Fruit fly (Drosophila melanogaster): ENCODE data around the gene Cyp4ac1.

Cyp4ac1 gene

DNA sequence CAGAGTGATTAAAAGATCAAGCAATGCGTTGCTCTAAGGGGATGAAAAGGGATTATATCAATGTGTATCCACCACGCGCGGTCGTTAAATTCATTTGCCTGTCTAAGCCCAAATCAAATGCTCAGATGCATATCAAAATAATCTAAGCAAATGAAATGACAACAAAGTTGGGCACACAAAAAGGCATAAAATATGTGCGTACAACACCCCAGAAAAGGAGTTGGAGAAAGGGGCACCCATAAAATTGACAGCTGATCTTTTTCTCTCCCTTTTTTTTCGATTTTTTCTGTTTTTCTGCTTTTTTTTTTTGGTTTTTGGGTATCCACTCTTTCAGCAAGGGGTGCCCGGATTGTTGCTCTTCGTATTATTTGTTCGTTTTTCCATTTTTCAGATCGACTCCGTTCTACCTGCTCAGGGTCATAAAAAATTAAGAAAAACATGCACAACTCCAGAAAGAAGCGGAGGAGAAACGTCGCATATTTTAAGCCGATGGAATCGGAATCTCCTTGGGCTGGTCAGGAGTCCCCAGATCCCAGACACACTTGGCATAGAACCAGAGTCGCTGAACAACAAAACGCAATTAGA lies 29.0 kb upstream of the Cyp4ac1 start:
- TF ChIP-seq CTCF (optimal IDR thresholded peaks at IDR 0.05): no peak
- TF ChIP-seq CG8478 (optimal IDR thresholded peaks at IDR 0.05): no peak

DNA sequence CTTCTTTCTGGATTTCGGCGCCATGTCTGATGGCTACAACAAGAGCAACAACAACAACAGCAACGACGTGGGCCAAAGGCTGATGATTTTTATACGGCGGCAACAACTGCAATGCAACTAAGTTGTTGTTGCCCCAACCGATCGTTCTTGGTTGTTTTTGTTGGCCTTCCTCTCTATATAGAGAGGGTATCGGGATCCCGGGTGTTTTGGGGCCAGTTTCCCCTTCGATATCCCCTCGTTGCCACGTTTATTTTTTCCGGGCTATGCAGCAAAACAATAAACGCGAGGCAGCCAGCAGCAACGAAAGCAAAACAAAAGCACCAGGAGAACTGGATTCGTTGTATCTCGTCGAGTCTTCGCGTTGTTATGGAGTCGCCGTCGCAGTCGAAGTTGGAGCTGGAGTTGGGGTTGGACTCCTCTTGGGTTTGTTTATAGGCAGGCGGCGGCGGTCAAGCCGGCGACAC lies 27.4 kb upstream of the Cyp4ac1 start:
- TF ChIP-seq CTCF (optimal IDR thresholded peaks at IDR 0.05) (no peak), CG8478 (optimal IDR thresholded peaks at IDR 0.05) (no peak)

DNA sequence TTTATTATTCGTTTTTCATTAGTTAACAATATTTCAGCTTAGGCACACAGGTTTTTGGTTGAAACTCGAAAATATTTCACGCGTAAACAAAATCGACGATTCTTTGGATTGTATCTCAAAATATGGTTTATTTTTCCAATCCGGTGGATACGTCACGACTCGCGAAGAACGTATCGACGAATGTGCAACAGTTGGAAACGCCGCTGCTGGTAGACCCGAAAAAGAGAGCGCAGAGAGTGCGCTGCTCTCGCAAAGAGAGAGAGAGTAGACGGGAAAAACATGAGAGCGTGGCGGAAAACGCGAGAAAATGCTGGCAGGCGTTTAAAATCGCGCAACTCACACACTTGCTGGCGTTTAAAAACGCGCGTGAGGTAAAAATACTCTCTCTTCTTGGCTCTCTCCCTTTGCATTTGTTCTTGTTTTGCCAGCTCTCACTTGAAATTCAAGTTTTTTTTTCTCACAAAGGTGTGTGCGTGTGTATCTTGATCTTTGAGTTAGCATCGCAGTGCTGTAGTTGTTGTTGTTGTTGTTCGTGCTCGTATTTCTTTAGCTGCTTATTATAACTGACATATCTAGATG lies 26.5 kb upstream of the Cyp4ac1 start:
- TF ChIP-seq CG8478 (optimal IDR thresholded peaks at IDR 0.05): no peak
- no peak for TF ChIP-seq CTCF (optimal IDR thresholded peaks at IDR 0.05)

DNA sequence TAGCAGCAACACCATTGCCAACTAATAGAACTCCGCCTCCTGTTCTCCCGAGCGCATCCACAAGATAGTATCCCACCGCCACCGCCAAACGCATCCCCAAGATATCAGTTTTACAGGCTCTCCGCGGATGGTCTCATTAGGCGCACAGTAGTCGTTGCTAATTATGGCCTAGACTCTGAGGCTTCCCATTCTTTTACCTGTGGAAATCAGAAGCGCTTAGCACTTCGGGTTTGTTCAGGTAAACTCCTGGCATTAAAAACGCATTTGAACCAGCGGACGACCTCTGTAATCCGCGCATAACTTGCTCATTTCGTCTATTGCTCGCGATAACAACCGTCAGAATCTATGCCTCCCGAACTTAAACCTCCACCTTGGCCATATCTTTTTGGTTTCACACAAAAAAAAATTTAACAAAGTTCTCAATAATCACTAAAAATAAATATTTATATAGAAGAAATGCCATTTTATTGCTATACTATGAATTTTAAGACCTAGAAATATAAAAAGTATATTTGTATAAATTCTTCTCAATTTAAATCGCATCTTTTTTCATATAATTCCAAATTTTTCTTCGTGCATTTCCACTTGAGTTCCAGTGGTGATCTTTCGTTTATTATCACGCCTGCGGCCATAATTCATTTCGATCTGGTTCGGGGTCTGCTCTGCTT lies 25.8 kb upstream of the Cyp4ac1 start:
- TF ChIP-seq CTCF (optimal IDR thresholded peaks at IDR 0.05): no peak

DNA sequence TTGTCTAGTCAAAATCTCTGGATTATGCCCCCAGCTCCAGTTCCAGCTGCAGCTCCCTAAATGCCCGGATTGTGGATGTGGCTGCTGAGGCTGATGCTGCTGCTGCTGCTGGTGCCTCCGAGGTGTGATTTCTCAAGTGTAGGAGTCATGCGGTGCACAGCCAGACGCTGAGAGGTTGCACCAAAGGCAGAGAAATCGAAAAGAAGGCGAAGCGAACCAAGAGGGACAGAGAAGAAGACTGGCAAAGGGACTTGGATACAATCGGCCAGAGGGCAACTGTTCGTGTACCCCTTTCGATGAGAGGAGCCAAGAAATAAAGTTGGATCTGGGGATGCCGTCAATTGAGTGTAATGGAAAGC lies 25.3 kb upstream of the Cyp4ac1 start:
- no peak for TF ChIP-seq CG8478 (optimal IDR thresholded peaks at IDR 0.05)
- no peak for TF ChIP-seq CTCF (optimal IDR thresholded peaks at IDR 0.05)

DNA sequence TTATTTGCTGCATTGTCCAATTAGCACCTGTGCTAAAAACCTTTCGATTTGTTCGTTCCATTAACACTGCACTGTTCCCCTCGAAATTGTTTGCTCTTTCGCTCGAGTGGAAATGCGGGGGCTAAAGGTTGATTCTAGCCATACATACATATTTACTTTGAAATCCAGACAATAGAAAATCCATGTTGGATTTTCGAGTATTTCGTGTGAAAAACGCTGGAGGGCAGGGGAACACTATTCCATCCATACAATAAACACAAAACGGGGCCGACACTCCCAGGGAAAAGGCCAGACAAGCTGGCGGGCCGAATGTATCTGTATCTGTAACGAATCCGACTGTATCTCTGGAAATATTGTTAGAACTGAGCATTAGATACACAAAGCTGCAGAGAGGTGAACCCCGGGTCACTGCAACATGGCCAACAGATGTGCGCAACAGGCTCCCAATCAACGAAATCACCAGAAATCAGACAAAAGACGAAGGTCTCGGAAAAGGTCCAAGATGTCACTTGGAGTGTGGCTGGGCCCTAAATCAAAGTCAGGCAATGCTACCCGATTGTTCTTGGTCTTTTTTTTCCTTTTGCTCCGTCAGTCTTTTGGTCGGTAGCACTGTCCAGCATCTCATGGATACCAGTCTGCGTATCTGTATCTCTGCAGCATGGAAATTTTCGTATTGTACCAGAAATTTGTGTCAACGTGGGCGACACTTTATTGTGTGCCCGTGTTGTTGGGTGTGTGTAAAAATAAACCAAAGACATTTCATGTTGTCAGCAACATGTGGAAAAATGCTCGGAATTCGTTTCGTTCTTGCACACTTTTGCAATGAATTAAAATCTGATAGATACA lies 24.1 kb upstream of the Cyp4ac1 start:
- TF ChIP-seq CG8478 (optimal IDR thresholded peaks at IDR 0.05): no peak
- TF ChIP-seq CTCF (optimal IDR thresholded peaks at IDR 0.05): no peak

DNA sequence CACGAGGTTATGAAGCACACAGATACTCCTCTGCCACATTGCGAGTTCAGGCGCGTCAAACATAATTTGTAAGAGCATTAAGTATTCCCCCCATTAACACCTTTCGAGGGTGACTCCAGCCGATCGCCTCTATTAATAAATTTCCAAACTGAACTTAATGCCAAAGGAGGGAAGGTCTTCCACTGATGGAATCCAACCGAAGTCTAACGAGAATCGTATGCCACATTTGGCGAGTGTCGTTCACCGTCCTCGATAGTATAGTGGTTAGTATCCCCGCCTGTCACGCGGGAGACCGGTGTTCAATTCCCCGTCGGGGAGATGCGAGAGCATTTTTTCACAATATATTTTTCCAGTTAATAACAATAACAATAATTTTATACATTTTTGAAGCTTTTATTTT lies 23.3 kb upstream of the Cyp4ac1 start:
- TF ChIP-seq CG8478 (optimal IDR thresholded peaks at IDR 0.05) (no peak), CTCF (optimal IDR thresholded peaks at IDR 0.05) (no peak)

DNA sequence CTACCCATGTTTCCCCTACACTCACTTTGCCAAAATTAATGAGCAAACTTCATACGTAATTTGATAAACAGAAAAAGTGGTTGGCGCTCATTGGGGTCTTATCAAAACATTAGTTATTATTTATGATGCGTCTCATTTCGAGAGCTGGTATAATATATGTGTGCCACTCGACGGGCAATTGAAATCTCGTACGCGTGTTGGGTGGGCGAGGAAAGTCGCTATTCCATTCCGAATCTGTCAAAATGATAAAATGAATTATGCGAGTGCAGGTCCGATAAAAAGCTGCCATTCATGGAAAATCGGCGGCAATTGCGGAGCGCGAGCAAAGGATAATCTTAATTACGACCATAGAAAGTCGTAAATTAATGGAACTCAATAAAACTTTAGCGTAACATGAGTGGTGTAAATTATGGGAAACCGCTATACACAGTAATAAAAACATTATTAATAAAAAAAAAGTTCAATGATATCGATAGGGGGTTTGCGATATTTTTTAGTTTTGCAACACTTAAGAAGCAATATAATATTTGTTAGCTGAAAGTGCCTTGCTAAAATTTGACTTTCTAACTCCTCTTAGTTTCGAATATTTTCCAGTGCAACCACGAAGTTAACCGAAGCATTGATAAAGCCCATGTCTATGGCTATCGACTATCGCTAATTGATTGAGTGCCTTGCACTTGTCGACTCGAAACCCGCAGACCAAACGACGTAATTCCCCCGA lies 21.4 kb upstream of the Cyp4ac1 start:
- TF ChIP-seq CTCF (optimal IDR thresholded peaks at IDR 0.05): no peak

DNA sequence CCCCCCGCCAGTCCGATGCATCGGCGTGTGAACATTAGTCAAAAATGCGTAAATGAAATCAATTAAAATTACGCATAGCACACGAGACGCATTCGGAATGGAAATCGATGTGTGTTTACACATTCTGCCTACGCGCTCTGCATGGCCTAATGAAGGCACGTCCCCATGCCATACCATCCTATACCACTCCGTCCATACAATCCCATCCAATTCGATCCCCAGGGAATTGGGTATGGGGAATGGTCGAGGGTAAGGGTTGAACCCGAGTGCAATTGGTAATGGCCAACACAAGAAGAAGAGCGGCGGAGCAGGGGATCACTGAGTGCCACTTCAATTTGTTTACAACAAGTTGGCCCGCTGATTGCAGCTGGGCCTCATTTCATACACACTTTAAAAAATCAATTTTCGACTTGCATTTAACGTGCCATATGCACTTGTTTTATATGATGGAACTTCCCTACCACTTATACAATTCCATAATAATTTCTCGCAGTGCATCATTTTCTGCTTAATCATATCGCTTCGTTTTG lies 18.4 kb upstream of the Cyp4ac1 start:
- TF ChIP-seq CTCF (optimal IDR thresholded peaks at IDR 0.05) (no peak), CG8478 (optimal IDR thresholded peaks at IDR 0.05) (no peak)

DNA sequence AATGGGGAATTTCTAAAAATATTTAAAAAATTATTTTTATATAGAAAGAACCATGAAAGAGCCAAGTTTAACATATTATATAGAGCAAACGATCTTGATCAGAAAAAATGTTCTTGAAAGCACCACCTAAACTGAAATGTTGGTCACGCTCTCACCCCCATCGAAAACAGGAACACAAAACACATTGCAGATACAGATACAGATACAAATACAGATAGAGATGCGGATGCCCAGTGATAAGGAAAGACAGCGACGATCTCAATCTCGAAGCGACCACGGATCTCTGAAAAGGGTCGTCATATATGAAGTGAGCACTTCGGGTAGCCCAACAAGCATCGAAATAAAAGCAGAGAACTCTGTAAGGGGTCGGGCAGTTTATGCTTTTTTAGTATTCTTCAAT lies 16.4 kb upstream of the Cyp4ac1 start:
- no peak for TF ChIP-seq CTCF (optimal IDR thresholded peaks at IDR 0.05)
- TF ChIP-seq CG8478 (optimal IDR thresholded peaks at IDR 0.05): no peak

DNA sequence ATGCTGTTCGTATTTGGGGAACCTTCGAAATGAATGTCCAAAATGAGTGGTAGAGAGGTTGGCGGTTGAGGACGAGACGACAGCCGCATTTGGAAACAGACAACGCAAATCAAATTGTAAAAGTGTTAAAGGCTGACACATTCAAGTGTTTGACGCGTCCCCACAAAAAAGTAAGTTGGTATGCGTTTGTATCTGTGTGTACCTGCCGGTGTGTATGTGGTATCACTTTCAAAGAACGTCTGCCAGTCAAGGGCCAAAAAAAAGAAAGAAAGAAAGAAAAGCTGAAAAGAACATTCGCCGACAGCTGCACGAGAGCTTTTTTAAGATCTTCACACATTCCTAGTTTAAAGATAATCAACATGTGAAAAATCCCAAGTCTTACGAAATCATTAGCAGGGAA lies 16.0 kb upstream of the Cyp4ac1 start:
- no peak for TF ChIP-seq CTCF (optimal IDR thresholded peaks at IDR 0.05)

DNA sequence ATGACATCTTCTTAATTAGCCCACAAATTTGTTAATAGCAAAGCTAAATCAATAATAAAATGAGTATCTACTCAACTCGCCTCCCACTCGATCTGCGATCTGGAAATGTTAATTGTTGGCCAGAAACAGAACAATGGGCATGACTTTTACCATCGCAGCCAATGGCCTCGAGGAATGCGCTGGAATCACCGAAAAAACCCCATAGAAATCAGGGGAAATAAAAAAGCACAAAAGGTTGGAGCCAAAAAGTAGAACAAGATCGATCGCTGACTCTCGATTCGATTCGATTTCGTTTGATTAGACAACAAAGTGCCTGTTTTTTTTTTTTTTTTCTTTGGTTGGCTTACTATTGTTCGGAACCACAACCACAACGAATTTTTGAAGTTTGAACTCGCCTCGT lies 15.2 kb upstream of the Cyp4ac1 start:
- TF ChIP-seq CTCF (optimal IDR thresholded peaks at IDR 0.05) (no peak), CG8478 (optimal IDR thresholded peaks at IDR 0.05) (no peak)

DNA sequence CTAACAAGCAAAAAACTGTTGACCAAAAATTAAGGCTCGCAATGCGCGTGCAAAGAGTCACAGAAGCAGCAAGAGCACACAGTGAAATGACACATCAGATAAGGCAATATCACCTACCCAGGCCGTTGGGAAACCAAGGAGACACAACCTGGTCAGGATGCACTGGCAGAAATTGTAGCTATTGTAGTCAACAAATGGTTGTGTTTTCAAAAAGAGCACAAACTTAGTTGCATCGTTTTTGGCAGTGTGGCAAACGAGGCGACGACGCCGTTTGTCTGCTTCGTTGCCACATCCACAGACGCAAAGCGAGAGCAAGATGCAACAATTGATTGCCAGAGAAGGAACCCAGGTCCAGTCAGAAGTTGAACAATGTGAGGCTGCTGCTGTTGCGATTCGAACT lies 14.0 kb upstream of the Cyp4ac1 start:
- TF ChIP-seq CG8478 (optimal IDR thresholded peaks at IDR 0.05): no peak
- no peak for TF ChIP-seq CTCF (optimal IDR thresholded peaks at IDR 0.05)

DNA sequence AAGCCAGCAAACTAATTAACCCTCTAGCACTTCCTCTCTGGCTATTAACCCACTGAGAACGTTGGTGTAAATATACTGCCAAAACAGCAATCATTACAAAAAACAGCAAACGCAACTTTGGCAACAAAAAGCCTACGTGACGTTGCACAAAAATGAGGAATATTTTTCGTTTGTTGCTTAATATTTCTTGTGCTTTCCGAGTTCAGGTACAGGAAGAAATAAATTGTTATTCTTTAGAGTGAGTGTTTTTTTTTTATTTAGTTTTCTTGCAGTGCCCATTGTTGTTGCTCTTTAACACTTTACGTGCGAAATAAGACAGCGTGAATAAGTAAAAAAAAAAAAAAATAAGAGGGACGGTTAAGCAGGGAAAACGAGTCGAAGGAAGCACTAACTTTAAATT lies 12.7 kb upstream of the Cyp4ac1 start:
- TF ChIP-seq CTCF (optimal IDR thresholded peaks at IDR 0.05): no peak
- TF ChIP-seq CG8478 (optimal IDR thresholded peaks at IDR 0.05): no peak

DNA sequence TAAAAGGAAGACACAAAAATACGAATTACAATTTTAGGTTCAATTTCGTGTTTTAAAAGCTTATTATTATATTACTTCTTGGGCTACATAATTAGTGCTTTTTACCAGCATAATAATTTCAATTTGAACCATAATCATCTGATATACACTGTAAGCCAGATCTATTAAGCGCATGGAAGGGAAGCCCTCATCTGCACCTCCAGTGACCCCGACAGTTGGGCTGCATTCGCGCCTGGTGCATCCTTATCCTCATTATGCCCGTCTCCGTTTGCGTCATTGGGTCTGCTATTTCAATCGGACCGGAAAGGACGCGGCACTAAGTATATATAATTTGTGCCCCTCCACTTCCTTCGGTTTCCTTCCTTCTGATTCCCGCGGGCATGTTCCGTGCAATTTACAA lies 12.1 kb upstream of the Cyp4ac1 start:
- TF ChIP-seq CTCF (optimal IDR thresholded peaks at IDR 0.05) (no peak), CG8478 (optimal IDR thresholded peaks at IDR 0.05) (no peak)
